Worm (Caenorhabditis elegans) whole organism, young adult: Measurements from ENCODE around the gene F14D2.8.

Source experiments
- C06A6.2 ChIP-seq: fragments of 200-800 bp; sonication (Bioruptor generic); conservative IDR thresholded peaks from 2 replicates; pipeline ENCODE4 v1.3.6; 2022; ENCODE audit warnings: missing genetic modification characterization, missing compliant biosample characterization
- C17E4.6 ChIP-seq: fragments of 200-800 bp; sonication (Bioruptor generic); IDR thresholded peaks from 2 replicates; pipeline ENCODE4 v1.3.6; 2022; ENCODE audit warnings: missing genetic modification reagents, missing genetic modification characterization, missing compliant biosample characterization
- D2030.7 ChIP-seq: fragments of 200-800 bp; sonication (Bioruptor generic); IDR thresholded peaks from 2 replicates; pipeline ENCODE4 v1.3.6; 2022; ENCODE audit warnings: missing genetic modification reagents, missing genetic modification characterization, missing compliant biosample characterization
- F22D6.2 ChIP-seq: sonication (generic microtip); optimal IDR thresholded peaks from 2 replicates; lab custom pipeline; 2016; ENCODE audit warnings: mild to moderate bottlenecking, missing genetic modification characterization, missing compliant biosample characterization
- F23B12.7 ChIP-seq: sonication (generic microtip); optimal IDR thresholded peaks from 2 replicates; lab custom pipeline; 2017; ENCODE audit warnings: missing genetic modification characterization, mild to moderate bottlenecking, missing compliant biosample characterization, antibody characterized with exemption, moderate library complexity; ENCODE audit not compliant: insufficient read depth
- F57C9.4 ChIP-seq: sonication (generic microtip); optimal IDR thresholded peaks from 2 replicates; lab custom pipeline; 2017; ENCODE audit warnings: mild to moderate bottlenecking, missing genetic modification characterization, missing compliant biosample characterization
- Y53G8AR.9 ChIP-seq: fragments of 200-800 bp; sonication (Bioruptor generic); conservative IDR thresholded peaks from 2 replicates; pipeline ENCODE4 v1.3.6; 2022; ENCODE audit warnings: missing genetic modification reagents, missing genetic modification characterization, missing compliant biosample characterization
- Y79H2A.3 ChIP-seq: fragments of 200-800 bp; sonication (Bioruptor generic); conservative IDR thresholded peaks from 2 replicates; pipeline ENCODE4 v1.3.6; 2022; ENCODE audit warnings: missing genetic modification reagents, missing genetic modification characterization, missing compliant biosample characterization
- aptf-3 ChIP-seq: fragments of 200-800 bp; sonication (Bioruptor generic); IDR thresholded peaks from 2 replicates; pipeline ENCODE4 v1.3.6; 2022; ENCODE audit warnings: missing genetic modification characterization, missing compliant biosample characterization
- attf-5 ChIP-seq: fragments of 200-800 bp; sonication (Bioruptor generic); optimal IDR thresholded peaks from 2 replicates; lab custom pipeline; 2018; ENCODE audit warnings: mild to moderate bottlenecking, missing genetic modification characterization, missing compliant biosample characterization
- bed-2 ChIP-seq: fragments of 200-800 bp; sonication (Bioruptor generic); IDR thresholded peaks from 2 replicates; pipeline ENCODE4 v1.3.6; 2022; ENCODE audit warnings: missing genetic modification reagents, missing genetic modification characterization, missing compliant biosample characterization
- cebp-2 ChIP-seq: fragments of 200-800 bp; sonication (Bioruptor generic); IDR thresholded peaks from 2 replicates; pipeline ENCODE4 v1.3.6; 2022; ENCODE audit warnings: missing genetic modification characterization, missing compliant biosample characterization
- ceh-58 ChIP-seq: fragments of 200-800 bp; sonication (Bioruptor generic); IDR thresholded peaks from 2 replicates; pipeline ENCODE4 v1.3.6; 2022; ENCODE audit warnings: missing genetic modification characterization, missing compliant biosample characterization
- egrh-3 ChIP-seq: fragments of 200-800 bp; sonication (Bioruptor generic); IDR thresholded peaks from 2 replicates; pipeline ENCODE4 v1.3.6; 2022; ENCODE audit warnings: missing genetic modification reagents, missing genetic modification characterization, missing compliant biosample characterization
- hlh-12 ChIP-seq: sonication (generic microtip); optimal IDR thresholded peaks from 2 replicates; lab custom pipeline; 2016; ENCODE audit warnings: missing genetic modification characterization, missing compliant biosample characterization
- hlh-26 ChIP-seq: fragments of 200-800 bp; sonication (Bioruptor generic); conservative IDR thresholded peaks from 2 replicates; pipeline ENCODE4 v1.3.6; 2022; ENCODE audit warnings: missing genetic modification reagents, missing genetic modification characterization, missing compliant biosample characterization
- hmg-1.2 ChIP-seq: fragments of 200-800 bp; sonication (Bioruptor generic); IDR thresholded peaks from 2 replicates; pipeline ENCODE4 v1.3.6; 2022; ENCODE audit warnings: missing genetic modification reagents, missing genetic modification characterization, missing compliant biosample characterization
- hmg-20 ChIP-seq: fragments of 200-800 bp; sonication (Bioruptor generic); IDR thresholded peaks from 2 replicates; pipeline ENCODE4 v1.3.6; 2022; ENCODE audit warnings: missing genetic modification reagents, missing genetic modification characterization, missing compliant biosample characterization
- hrde-1 ChIP-seq: sonication (generic microtip); optimal IDR thresholded peaks from 2 replicates; lab custom pipeline; 2016; ENCODE audit warnings: missing genetic modification characterization, mild to moderate bottlenecking, missing compliant biosample characterization, moderate library complexity, missing genotype, missing genetic modification reagents, borderline replicate concordance
- hsf-1 ChIP-seq: fragments of 200-800 bp; sonication (Bioruptor generic); IDR thresholded peaks from 2 replicates; pipeline ENCODE4 v1.3.6; 2022; ENCODE audit warnings: missing genetic modification reagents, missing genetic modification characterization, missing compliant biosample characterization
- lsl-1 ChIP-seq: fragments of 200-800 bp; sonication (Bioruptor generic); optimal IDR thresholded peaks from 2 replicates; lab custom pipeline; 2018; ENCODE audit warnings: mild to moderate bottlenecking, missing genetic modification characterization, moderate library complexity, missing compliant biosample characterization
- madf-6 ChIP-seq: fragments of 200-800 bp; sonication (Bioruptor generic); IDR thresholded peaks from 2 replicates; pipeline ENCODE4 v1.3.6; 2022; ENCODE audit warnings: missing genetic modification reagents, missing genetic modification characterization, missing compliant biosample characterization
- madf-8 ChIP-seq: fragments of 200-800 bp; sonication (Bioruptor generic); conservative IDR thresholded peaks from 2 replicates; pipeline ENCODE4 v1.3.6; 2022; ENCODE audit warnings: missing genetic modification reagents, missing genetic modification characterization, missing compliant biosample characterization
- mel-28 ChIP-seq: sonication (generic microtip); optimal IDR thresholded peaks from 2 replicates; lab custom pipeline; 2016; ENCODE audit warnings: borderline replicate concordance, mild to moderate bottlenecking, missing genetic modification characterization, missing compliant biosample characterization
- nfya-2 ChIP-seq: fragments of 200-800 bp; sonication (Bioruptor generic); IDR thresholded peaks from 2 replicates; pipeline ENCODE4 v1.3.6; 2022; ENCODE audit warnings: missing genetic modification reagents, missing genetic modification characterization, missing compliant biosample characterization
- nhr-179 ChIP-seq: sonication (generic microtip); optimal IDR thresholded peaks from 2 replicates; lab custom pipeline; 2016; ENCODE audit warnings: mild to moderate bottlenecking, missing genetic modification characterization, missing compliant biosample characterization
- nhr-80 ChIP-seq: sonication (generic microtip); optimal IDR thresholded peaks from 2 replicates; lab custom pipeline; 2016; ENCODE audit warnings: missing genetic modification characterization, missing compliant biosample characterization
- snpc-3.4 ChIP-seq: sonication (generic microtip); optimal IDR thresholded peaks from 2 replicates; lab custom pipeline; 2017; ENCODE audit warnings: missing genetic modification characterization, mild to moderate bottlenecking, missing compliant biosample characterization, antibody characterized with exemption, moderate library complexity, missing genotype, missing genetic modification reagents
- unc-130 ChIP-seq: sonication (generic microtip); optimal IDR thresholded peaks from 2 replicates; lab custom pipeline; 2016; ENCODE audit warnings: missing genetic modification reagents, missing genetic modification characterization, missing compliant biosample characterization
- zfh-2 ChIP-seq: fragments of 200-800 bp; sonication (Bioruptor generic); conservative IDR thresholded peaks from 2 replicates; pipeline ENCODE4 v1.3.6; 2022; ENCODE audit warnings: missing genetic modification reagents, missing genetic modification characterization, missing compliant biosample characterization
- ztf-6 ChIP-seq: fragments of 200-800 bp; sonication (Bioruptor generic); IDR thresholded peaks from 2 replicates; pipeline ENCODE4 v1.3.6; 2022; ENCODE audit warnings: missing genetic modification reagents, missing genetic modification characterization, missing compliant biosample characterization

F14D2.8 gene

DNA sequence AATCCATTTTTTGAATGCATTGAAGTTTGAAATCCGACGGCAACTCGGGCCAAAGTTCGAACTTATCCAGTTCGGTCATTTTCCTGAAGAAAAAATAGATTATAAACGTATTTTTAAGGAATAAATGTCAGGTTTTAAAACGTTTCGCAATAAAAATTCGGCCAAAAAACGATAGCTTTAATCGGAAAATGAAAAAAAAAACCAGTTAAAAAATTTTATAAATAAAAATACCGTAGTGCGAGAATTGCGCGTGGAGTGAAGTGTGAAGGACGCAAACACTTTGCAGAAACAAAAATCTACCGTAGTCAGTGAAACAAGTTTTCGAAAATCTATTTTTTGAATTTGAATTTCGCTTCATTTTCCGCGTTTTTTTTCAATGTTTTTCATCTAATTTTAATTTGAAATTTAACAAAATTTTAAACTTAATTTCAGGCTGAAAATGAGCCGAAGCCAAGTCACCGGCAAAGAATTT is at the start of gene F14D2.8:
Gene F14D2.8, minus strand, starts transcription at position 51 of the 472 bp plus-strand sequence.
- peak; percentile 68 for TF ChIP-seq madf-6 (GFP tag; lab: Robert Waterston, UW)
- TF ChIP-seq lsl-1 (GFP tag; lab: Kevin White, UChicago) = peak; percentile 86
- 0 out of 2 replicates have a peak, but pooled peaks have one; percentile 6 for TF ChIP-seq madf-8
- peak; percentile 25; the same call in 1 of the 2 replicates for TF ChIP-seq D2030.7 (GFP tag; lab: Robert Waterston, UW)
- TF ChIP-seq attf-5 = no peak
- no peak for TF ChIP-seq mel-28
- TF ChIP-seq egrh-3 (GFP tag; lab: Robert Waterston, UW) = no peak
- no peak for TF ChIP-seq hlh-26 (GFP tag; lab: Robert Waterston, UW)
- TF ChIP-seq snpc-3.4 (tag; lab: Kevin White, UChicago) = no peak
- TF ChIP-seq Y53G8AR.9 (GFP tag; lab: Robert Waterston, UW) = no peak

ce11 chrII:3399212-3399611 is 49.5 kb upstream of the F14D2.8 start, which contains the start of gene nep-9:
TSS of gene nep-9 (minus strand) at chrII:3399312.
- TF ChIP-seq hlh-12 (tag; lab: Kevin White, UChicago) = no peak
- TF ChIP-seq C06A6.2 (GFP tag; lab: Robert Waterston, UW) = no peak
- no peak for TF ChIP-seq hrde-1 (tag; lab: Kevin White, UChicago)
- no peak for TF ChIP-seq nhr-179 (tag; lab: Kevin White, UChicago)
- TF ChIP-seq ceh-58 (GFP tag; lab: Robert Waterston, UW) = no peak
- no peak for TF ChIP-seq nhr-80 (tag; lab: Kevin White, UChicago)
- no peak for TF ChIP-seq aptf-3 (GFP tag; lab: Robert Waterston, UW)
- TF ChIP-seq, all 124 proteins: peak for 0

DNA sequence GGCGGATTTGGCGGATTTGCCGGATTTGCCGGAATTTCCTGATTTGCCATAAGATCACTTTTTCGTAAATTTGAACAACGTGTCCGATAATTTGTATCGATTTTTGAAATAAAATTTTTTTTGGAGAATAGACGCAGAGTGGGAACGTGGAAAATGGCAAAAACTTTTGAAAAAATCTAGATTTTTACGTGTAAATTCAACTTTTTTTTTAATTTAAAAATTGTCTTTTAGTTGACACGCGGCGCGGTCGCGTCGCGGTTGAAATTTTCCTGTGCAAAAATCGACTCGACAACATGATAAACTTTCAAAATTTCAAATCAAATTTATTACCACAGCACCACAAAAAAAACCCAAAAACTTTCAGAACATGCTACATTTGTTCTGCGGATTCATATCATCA is 45.8 kb upstream of the F14D2.8 start, which contains the start of gene nep-20:
Gene nep-20, minus strand, starts transcription at position 101 of the 400 bp plus-strand sequence.
- TF ChIP-seq nfya-2 (GFP tag; lab: Robert Waterston, UW) (no peak), ceh-58 (GFP tag; lab: Robert Waterston, UW) (no peak), hmg-20 (GFP tag; lab: Robert Waterston, UW) (no peak), F57C9.4 (tag; lab: Kevin White, UChicago) (no peak), zfh-2 (GFP tag; lab: Robert Waterston, UW) (no peak)
- TF ChIP-seq, all 124 proteins: peak for 0

DNA sequence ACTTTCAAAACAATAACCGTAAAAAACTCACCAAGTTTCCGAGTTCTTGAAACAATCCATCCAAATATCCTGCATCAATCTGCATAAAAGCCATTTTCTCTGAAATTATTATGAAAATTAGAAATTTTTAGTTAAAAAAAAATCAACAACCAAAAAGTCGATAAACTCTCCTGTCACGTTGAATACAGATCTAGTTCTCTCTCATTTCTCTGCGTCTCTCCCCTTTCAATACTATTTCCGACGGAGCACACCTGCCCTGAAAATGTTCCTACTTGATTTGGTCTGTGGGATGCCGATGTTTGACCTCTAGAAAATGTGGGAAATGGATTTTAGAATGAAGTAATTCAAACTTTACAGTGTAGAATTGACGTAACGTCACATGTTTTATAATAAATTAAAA is 37.8 kb upstream of the F14D2.8 start, which contains the start of gene T06D4.6:
Gene T06D4.6, minus strand, starts transcription at position 101 of the 400 bp plus-strand sequence.
- TF ChIP-seq hmg-1.2 (GFP tag; lab: Robert Waterston, UW) (peak; percentile 52; the same call in 1 of the 2 replicates), bed-2 (no peak)

DNA sequence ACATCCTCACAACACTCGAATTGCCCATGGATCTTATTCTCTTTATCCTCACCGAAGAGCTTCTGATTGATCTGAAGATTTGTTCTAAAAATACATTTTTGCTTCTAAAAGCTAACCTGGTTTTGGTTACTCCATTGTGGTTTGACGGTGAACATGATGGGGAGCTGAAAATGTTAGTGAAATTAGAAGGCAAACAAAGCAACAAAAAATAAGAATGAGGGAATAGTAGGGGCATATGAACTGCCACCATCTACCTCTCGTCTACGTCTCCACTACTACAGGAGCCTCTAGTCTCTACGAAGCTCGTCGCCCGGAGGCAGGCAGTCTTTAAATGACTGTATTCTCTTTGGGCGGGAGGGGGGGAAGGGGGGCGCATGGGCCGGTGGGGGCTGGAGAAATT is 36.1 kb upstream of the F14D2.8 start, which contains the start of gene T06D4.2:
Gene T06D4.2, minus strand, starts transcription at position 170 of the 400 bp plus-strand sequence.
- no peak for TF ChIP-seq ztf-6 (GFP tag; lab: Robert Waterston, UW)
- TF ChIP-seq D2030.7 (GFP tag; lab: Robert Waterston, UW) = no peak
- TF ChIP-seq F23B12.7 (tag; lab: Kevin White, UChicago) = no peak
- TF ChIP-seq unc-130 (GFP tag; lab: Kevin White, UChicago) = no peak
- no peak for TF ChIP-seq hmg-20 (GFP tag; lab: Robert Waterston, UW)
- no peak for TF ChIP-seq cebp-2 (GFP tag; lab: Robert Waterston, UW)
- TF ChIP-seq Y79H2A.3 (GFP tag; lab: Robert Waterston, UW) = no peak
- no peak for TF ChIP-seq F22D6.2 (tag; lab: Kevin White, UChicago)
- no peak for TF ChIP-seq C17E4.6 (GFP tag; lab: Robert Waterston, UW)
- no peak for TF ChIP-seq hsf-1 (GFP tag; lab: Robert Waterston, UW)
